Worm (Caenorhabditis elegans) whole organism, late embryonic: Measurements from ENCODE around the gene Y105C5A.26.
A peak's percentile ranks its signal among the peaks of the same experiment; 100 is the strongest.

ENCODE experiments used
- C08G9.2 ChIP-seq: sonication (generic microtip); optimal IDR thresholded peaks from 2 replicates; lab custom pipeline; 2016; ENCODE audit warnings: mild to moderate bottlenecking, missing genetic modification characterization, moderate library complexity, missing compliant biosample characterization
- C38D4.7 ChIP-seq: fragments of 200-800 bp; sonication (Bioruptor generic); optimal IDR thresholded peaks from 2 replicates; lab custom pipeline; 2018; ENCODE audit warnings: mild to moderate bottlenecking, missing genetic modification characterization, moderate library complexity, missing compliant biosample characterization
- F13H6.1 ChIP-seq: sonication (generic microtip); optimal IDR thresholded peaks from 2 replicates; lab custom pipeline; 2016; ENCODE audit warnings: missing genetic modification characterization, missing compliant biosample characterization
- K09A11.1 ChIP-seq: sonication (generic microtip); optimal IDR thresholded peaks from 2 replicates; lab custom pipeline; 2017; ENCODE audit warnings: antibody characterized with exemption, mild to moderate bottlenecking, missing genetic modification characterization, missing compliant biosample characterization; ENCODE audit not compliant: insufficient read depth
- Y22D7AL.16 ChIP-seq: sonication (generic microtip); optimal IDR thresholded peaks from 2 replicates; lab custom pipeline; 2016; ENCODE audit warnings: missing genetic modification characterization, missing compliant biosample characterization
- ceh-18 ChIP-seq: sonication (generic microtip); optimal IDR thresholded peaks from 2 replicates; lab custom pipeline; 2016; ENCODE audit warnings: missing genetic modification characterization, missing compliant biosample characterization
- ceh-19 ChIP-seq: fragments of 200-800 bp; sonication (Bioruptor generic); optimal IDR thresholded peaks from 2 replicates; lab custom pipeline; 2018; ENCODE audit warnings: mild to moderate bottlenecking, missing genetic modification characterization, missing compliant biosample characterization
- ceh-2 ChIP-seq: sonication (generic microtip); optimal IDR thresholded peaks from 2 replicates; lab custom pipeline; 2016; ENCODE audit warnings: missing genotype, missing genetic modification characterization, missing compliant biosample characterization
- ceh-31 ChIP-seq: sonication (generic microtip); optimal IDR thresholded peaks from 2 replicates; lab custom pipeline; 2016; ENCODE audit warnings: missing genetic modification characterization, missing compliant biosample characterization
- ceh-48 ChIP-seq: sonication (generic microtip); optimal IDR thresholded peaks from 2 replicates; lab custom pipeline; 2016; ENCODE audit warnings: missing genetic modification characterization, inconsistent platforms, missing compliant biosample characterization
- ceh-6 ChIP-seq: fragments of 200-800 bp; sonication (Bioruptor generic); optimal IDR thresholded peaks from 2 replicates; lab custom pipeline; 2018; ENCODE audit warnings: mild to moderate bottlenecking, missing genetic modification characterization, missing compliant biosample characterization
- dmd-4 ChIP-seq: sonication (generic microtip); optimal IDR thresholded peaks from 2 replicates; lab custom pipeline; 2016; ENCODE audit warnings: borderline replicate concordance, missing genetic modification characterization, missing compliant biosample characterization
- dve-1 ChIP-seq: sonication (generic microtip); optimal IDR thresholded peaks from 2 replicates; lab custom pipeline; 2017; ENCODE audit warnings: antibody characterized with exemption, mild to moderate bottlenecking, missing genetic modification characterization, missing compliant biosample characterization
- elt-2 ChIP-seq: sonication (generic microtip); optimal IDR thresholded peaks from 2 replicates; lab custom pipeline; 2016; ENCODE audit warnings: missing genetic modification reagents, missing genetic modification characterization, missing compliant biosample characterization
- elt-4 ChIP-seq: sonication (generic microtip); optimal IDR thresholded peaks from 2 replicates; lab custom pipeline; 2016; ENCODE audit warnings: missing genetic modification characterization, missing compliant biosample characterization
- fkh-10 ChIP-seq: fragments of 150-350 bp; optimal IDR thresholded peaks from 2 replicates; lab custom pipeline; 2014; ENCODE audit warnings: missing biosample characterization, missing genetic modification reagents, missing genetic modification characterization
- fkh-6 ChIP-seq: sonication (generic microtip); optimal IDR thresholded peaks from 2 replicates; lab custom pipeline; 2016; ENCODE audit warnings: missing genetic modification characterization, missing compliant biosample characterization
- gmeb-2 ChIP-seq: sonication (generic microtip); optimal IDR thresholded peaks from 2 replicates; lab custom pipeline; 2016; ENCODE audit warnings: missing genetic modification characterization, inconsistent platforms, missing compliant biosample characterization
- hlh-6 ChIP-seq: sonication (generic microtip); optimal IDR thresholded peaks from 2 replicates; lab custom pipeline; 2016; ENCODE audit warnings: missing genotype, missing genetic modification characterization, missing compliant biosample characterization
- hlh-8 ChIP-seq: sonication (generic microtip); optimal IDR thresholded peaks from 2 replicates; lab custom pipeline; 2016; ENCODE audit warnings: missing genotype, missing genetic modification characterization, missing compliant biosample characterization
- lin-11 ChIP-seq: fragments of 200-800 bp; sonication (Bioruptor generic); optimal IDR thresholded peaks from 2 replicates; lab custom pipeline; 2018; ENCODE audit warnings: mild to moderate bottlenecking, missing genetic modification characterization, missing compliant biosample characterization
- madf-2 ChIP-seq: sonication (generic microtip); optimal IDR thresholded peaks from 2 replicates; lab custom pipeline; 2017; ENCODE audit warnings: missing genetic modification characterization, missing compliant biosample characterization
- nfya-1 ChIP-seq: sonication (generic microtip); optimal IDR thresholded peaks from 2 replicates; lab custom pipeline; 2017; ENCODE audit warnings: missing genetic modification characterization, mild to moderate bottlenecking, missing compliant biosample characterization, antibody characterized with exemption, moderate library complexity
- nhr-11 ChIP-seq: fragments of 150-350 bp; optimal IDR thresholded peaks from 2 replicates; lab custom pipeline; 2014; ENCODE audit warnings: missing biosample characterization, missing genetic modification characterization
- pag-3 ChIP-seq: sonication (generic microtip); optimal IDR thresholded peaks from 2 replicates; lab custom pipeline; 2016; ENCODE audit warnings: missing compliant biosample characterization, missing genetic modification characterization, borderline replicate concordance
- pat-9 ChIP-seq: fragments of 200-800 bp; sonication (Bioruptor generic); optimal IDR thresholded peaks from 2 replicates; lab custom pipeline; 2018; ENCODE audit warnings: mild to moderate bottlenecking, missing genetic modification characterization, moderate library complexity, missing compliant biosample characterization
- pax-1 ChIP-seq: fragments of 150-350 bp; optimal IDR thresholded peaks from 2 replicates; lab custom pipeline; 2014; ENCODE audit warnings: missing biosample characterization, missing genetic modification characterization
- pha-4 ChIP-seq: fragments of 150-350 bp; optimal IDR thresholded peaks from 2 replicates; lab custom pipeline; 2018; ENCODE audit warnings: missing biosample characterization, missing genetic modification reagents, missing genetic modification characterization
- pqm-1 ChIP-seq: sonication (generic microtip); optimal IDR thresholded peaks from 2 replicates; lab custom pipeline; 2016; ENCODE audit warnings: missing genetic modification characterization, missing compliant biosample characterization
- rnt-1 ChIP-seq: sonication (generic microtip); optimal IDR thresholded peaks from 2 replicates; lab custom pipeline; 2016; ENCODE audit warnings: missing genetic modification characterization, missing compliant biosample characterization
- sox-2 ChIP-seq: fragments of 200-800 bp; sonication (Bioruptor generic); IDR thresholded peaks from 2 replicates; pipeline ENCODE4 v1.3.6; 2022; ENCODE audit warnings: missing genetic modification reagents, missing genetic modification characterization, missing compliant biosample characterization
- syd-9 ChIP-seq: sonication (generic microtip); optimal IDR thresholded peaks from 2 replicates; lab custom pipeline; 2016; ENCODE audit warnings: mild to moderate bottlenecking, missing genetic modification characterization, moderate library complexity, missing compliant biosample characterization
- tbx-2 ChIP-seq: sonication (generic microtip); optimal IDR thresholded peaks from 2 replicates; lab custom pipeline; 2016; ENCODE audit warnings: missing genetic modification characterization, missing compliant biosample characterization
- tbx-7 ChIP-seq: sonication (generic microtip); optimal IDR thresholded peaks from 2 replicates; lab custom pipeline; 2016; ENCODE audit warnings: missing genotype, missing genetic modification characterization, missing compliant biosample characterization
- ttx-3 ChIP-seq: sonication (generic microtip); optimal IDR thresholded peaks from 2 replicates; lab custom pipeline; 2016; ENCODE audit warnings: missing genetic modification reagents, missing genetic modification characterization, missing compliant biosample characterization
- unc-42 ChIP-seq: sonication (generic microtip); optimal IDR thresholded peaks from 2 replicates; lab custom pipeline; 2016; ENCODE audit warnings: missing genotype, missing genetic modification characterization, missing compliant biosample characterization
- unc-55 ChIP-seq: sonication (generic microtip); optimal IDR thresholded peaks from 2 replicates; lab custom pipeline; 2017; ENCODE audit warnings: missing biosample characterization, missing genetic modification reagents, missing genetic modification characterization
- unc-86 ChIP-seq: sonication (generic microtip); optimal IDR thresholded peaks from 2 replicates; lab custom pipeline; 2016; ENCODE audit warnings: missing genetic modification characterization, missing compliant biosample characterization
- zip-5 ChIP-seq: sonication (generic microtip); optimal IDR thresholded peaks from 2 replicates; lab custom pipeline; 2016; ENCODE audit warnings: missing genetic modification characterization, missing compliant biosample characterization

Gene Y105C5A.26

DNA sequence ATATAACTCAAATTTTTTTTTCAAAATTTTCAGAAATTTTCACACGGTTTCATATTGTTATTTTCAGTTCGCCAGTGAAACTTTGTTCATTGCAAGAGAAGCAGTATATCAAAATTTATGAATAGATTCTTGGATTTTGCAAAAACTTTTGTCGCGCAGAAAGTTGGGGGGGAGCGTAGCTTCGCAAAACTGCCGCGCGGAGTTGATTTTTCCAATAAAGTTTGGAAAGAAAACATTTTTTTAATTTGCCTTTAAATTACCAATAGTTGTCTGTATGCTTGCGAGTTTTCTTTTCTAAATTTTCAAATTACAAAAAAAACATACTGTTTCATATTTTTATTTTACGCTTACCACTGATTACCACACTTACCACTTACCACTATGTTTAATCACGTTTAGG, 4.9 kb upstream of the Y105C5A.26 start:
- TF ChIP-seq rnt-1 (tag; lab: Kevin White, UChicago) (no peak), gmeb-2 (tag; lab: Kevin White, UChicago) (no peak), C38D4.7 (GFP tag; lab: Kevin White, UChicago) (no peak), ceh-31 (tag; lab: Kevin White, UChicago) (no peak), madf-2 (no peak), dmd-4 (no peak), tbx-7 (no peak), dve-1 (tag; lab: Kevin White, UChicago) (no peak)

ce11 chrIV:15684521-15684920, 3.2 kb upstream of the Y105C5A.26 start:
- TF ChIP-seq hlh-6 (tag; lab: Kevin White, UChicago) (no peak), Y22D7AL.16 (tag; lab: Kevin White, UChicago) (no peak), K09A11.1 (tag; lab: Kevin White, UChicago) (no peak), sox-2 (no peak), ceh-19 (GFP tag; lab: Kevin White, UChicago) (no peak), zip-5 (no peak), pax-1 (tag; lab: Kevin White, UChicago) (no peak), fkh-10 (GFP tag; lab: Kevin White, UChicago) (no peak), unc-42 (no peak), unc-55 (no peak), syd-9 (no peak), pag-3 (tag; lab: Kevin White, UChicago) (no peak), ceh-2 (no peak), hlh-8 (tag; lab: Kevin White, UChicago) (no peak), ceh-48 (tag; lab: Kevin White, UChicago) (no peak), pat-9 (tag; lab: Kevin White, UChicago) (no peak), unc-86 (tag; lab: Kevin White, UChicago) (no peak), madf-2 (no peak), F13H6.1 (no peak), pqm-1 (tag; lab: Kevin White, UChicago) (no peak)

DNA sequence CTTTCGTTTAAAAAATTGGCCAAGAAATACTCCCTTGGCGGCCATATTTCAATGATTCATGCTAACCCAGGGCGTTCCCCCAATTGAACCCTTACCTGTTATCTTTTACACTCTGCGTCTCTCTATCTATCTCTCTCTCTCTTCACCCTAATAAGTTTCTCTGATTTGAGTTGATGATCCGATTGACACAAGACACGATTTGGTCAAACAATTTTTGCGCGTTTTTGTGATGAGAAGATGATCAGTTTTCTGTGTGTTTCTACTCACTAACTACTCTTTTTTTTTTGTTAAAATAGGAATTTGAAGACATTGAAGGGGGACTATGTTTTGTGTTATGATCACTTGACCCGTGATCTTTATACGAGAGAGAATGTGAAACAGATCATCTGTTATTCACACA, 8.4 kb downstream of the Y105C5A.26 start:
- TF ChIP-seq nhr-11 (no peak), pqm-1 (tag; lab: Kevin White, UChicago) (no peak), C08G9.2 (tag; lab: Kevin White, UChicago) (no peak), lin-11 (tag; lab: Kevin White, UChicago) (no peak), pha-4 (tag; lab: Kevin White, UChicago) (no peak), unc-55 (no peak), syd-9 (no peak)

- TF ChIP-seq ceh-6 (GFP tag; lab: Kevin White, UChicago), result no peak
- no peak for TF ChIP-seq hlh-6 (tag; lab: Kevin White, UChicago)
- no peak for TF ChIP-seq madf-2
- no peak for TF ChIP-seq elt-4
- no peak for TF ChIP-seq hlh-8 (tag; lab: Kevin White, UChicago)
- no peak for TF ChIP-seq pqm-1 (tag; lab: Kevin White, UChicago)
- no peak for TF ChIP-seq ttx-3
- TF ChIP-seq pag-3 (tag; lab: Kevin White, UChicago), result no peak
- TF ChIP-seq ceh-18 (tag; lab: Kevin White, UChicago), result no peak
- no peak for TF ChIP-seq dve-1 (tag; lab: Kevin White, UChicago)
- TF ChIP-seq zip-5, result no peak
- TF ChIP-seq fkh-6 (tag; lab: Kevin White, UChicago), result no peak
- no peak for TF ChIP-seq Y22D7AL.16 (tag; lab: Kevin White, UChicago)
Observed at ce11 chrIV:15658444-15658843, 22.9 kb downstream of the Y105C5A.26 start.

DNA sequence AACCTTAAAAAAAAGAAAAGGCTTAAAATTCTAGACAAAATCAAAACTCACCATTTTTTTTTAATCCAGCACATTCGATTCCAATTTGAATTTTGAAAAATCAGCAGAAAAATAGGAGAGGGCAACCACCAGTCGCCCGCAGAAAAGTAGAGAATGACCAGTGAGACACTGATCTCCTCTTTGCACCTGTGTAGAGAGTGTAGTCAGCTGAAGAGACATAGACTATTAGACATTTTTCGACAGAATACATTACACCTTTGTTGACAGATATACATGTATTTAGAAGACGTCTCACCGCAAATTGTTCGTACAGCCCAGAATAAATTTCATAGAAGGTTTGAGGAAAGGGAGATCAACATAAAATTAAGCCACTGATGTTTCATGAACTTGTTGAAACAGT, 33.1 kb downstream of the Y105C5A.26 start:
- TF ChIP-seq tbx-2 (tag; lab: Kevin White, UChicago) (no peak), elt-2 (tag; lab: Kevin White, UChicago) (no peak), nfya-1 (tag; lab: Kevin White, UChicago) (peak; percentile 2)
